Worm (Caenorhabditis elegans): ENCODE results near the gene nhr-280.
A peak's percentile ranks its signal among the peaks of the same experiment; 100 is the strongest.

The nhr-280 gene

ce11 chrIII:87183-87582 lies 43.4 kb downstream of the nhr-280 start, which contains the start of the genes F54C4.4 and mrpl-40:
Gene F54C4.4, minus strand, starts transcription at chrIII:87381.
Gene mrpl-40, plus strand, starts transcription at chrIII:87559.
- TF ChIP-seq unc-42 (tag; optimal IDR thresholded peaks at IDR 0.05) (peak; percentile 66), nfya-1 (tag; optimal IDR thresholded peaks at IDR 0.05) (peak; percentile 55), ceh-48 (tag; optimal IDR thresholded peaks at IDR 0.05) (peak; percentile 82), ceh-31 (tag; optimal IDR thresholded peaks at IDR 0.05) (peak; percentile 41), pqm-1 (tag; optimal IDR thresholded peaks at IDR 0.05) (no peak), ceh-45 (GFP tag; IDR thresholded peaks at IDR 0.05) (no peak)

DNA sequence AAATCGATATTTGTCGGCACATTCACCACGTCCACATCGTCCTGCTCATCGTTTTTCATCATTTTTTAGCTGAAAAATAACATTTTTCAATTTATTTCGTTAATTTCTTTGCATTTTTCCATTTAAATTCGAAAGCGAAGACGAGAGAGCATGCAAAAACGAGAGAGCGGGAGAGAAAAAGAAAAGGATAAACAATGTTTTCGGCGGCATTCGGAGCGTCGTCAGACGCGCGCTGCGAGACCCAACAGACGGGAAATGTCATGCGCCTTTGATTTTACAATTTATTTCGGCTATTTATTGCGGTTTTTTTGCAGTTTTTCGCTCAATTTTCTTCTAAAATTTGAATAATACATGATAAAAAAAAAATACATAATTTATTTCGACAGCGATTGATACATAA lies 44.2 kb downstream of the nhr-280 start, which contains the start of gene attf-3:
attf-3 (minus strand) TSS at position 69 of the 400 bp plus-strand sequence.
- TF ChIP-seq ceh-22 (tag; optimal IDR thresholded peaks at IDR 0.05) (no peak), K02D7.2 (tag; optimal IDR thresholded peaks at IDR 0.05) (no peak), tbx-7 (tag; optimal IDR thresholded peaks at IDR 0.05) (no peak), hlh-30 (tag; optimal IDR thresholded peaks at IDR 0.05; ENCODE audit: insufficient read depth) (peak; percentile 73), dve-1 (tag; optimal IDR thresholded peaks at IDR 0.05) (peak; percentile 38), ceh-31 (tag; optimal IDR thresholded peaks at IDR 0.05) (peak; percentile 4), nfya-1 (tag; optimal IDR thresholded peaks at IDR 0.05) (peak; percentile 47), odd-2 (tag; optimal IDR thresholded peaks at IDR 0.05) (no peak), hlh-8 (tag; optimal IDR thresholded peaks at IDR 0.05) (no peak), pha-4 (tag; optimal IDR thresholded peaks at IDR 0.05) (no peak), npax-4 (tag; optimal IDR thresholded peaks at IDR 0.05) (no peak), unc-42 (tag; optimal IDR thresholded peaks at IDR 0.05) (peak; percentile 59), che-1 (tag; optimal IDR thresholded peaks at IDR 0.05) (no peak), pax-1 (tag; optimal IDR thresholded peaks at IDR 0.05) (peak; percentile 43), elt-2 (tag; optimal IDR thresholded peaks at IDR 0.05) (no peak), ceh-45 (GFP tag; IDR thresholded peaks at IDR 0.05) (no peak), gmeb-2 (tag; optimal IDR thresholded peaks at IDR 0.05) (no peak), unc-55 (GFP tag; optimal IDR thresholded peaks at IDR 0.05) (peak; percentile 45)

DNA sequence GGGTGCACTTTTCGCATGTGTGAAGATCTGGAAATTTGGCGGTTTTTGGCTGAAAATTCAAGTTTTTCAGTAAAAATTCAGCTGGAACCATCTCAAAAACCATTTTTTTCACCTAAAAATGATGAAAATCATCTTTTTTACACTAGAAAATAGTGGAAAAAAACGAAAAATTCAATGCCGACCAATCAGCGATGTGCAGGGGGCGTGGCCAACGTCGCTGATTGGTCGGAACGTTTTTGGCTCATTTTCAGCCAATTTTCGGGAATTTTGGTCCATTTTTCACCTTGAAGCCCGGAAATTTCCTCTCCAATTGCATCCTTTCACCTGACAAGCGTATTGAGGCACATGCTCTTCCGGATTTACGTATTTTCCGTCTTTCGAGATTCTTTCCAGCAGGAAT lies 46.2 kb downstream of the nhr-280 start:
- TF ChIP-seq nfya-1 (tag; optimal IDR thresholded peaks at IDR 0.05) (peak; percentile 97), pha-2 (tag; optimal IDR thresholded peaks at IDR 0.05) (no peak)

Measured in whole organism, late embryonic.